Worm (Caenorhabditis elegans) whole organism, young adult: ENCODE results near the gene ndab-2.

Experiments
- F22D6.2 ChIP-seq: sonication (generic microtip); optimal IDR thresholded peaks from 2 replicates; lab custom pipeline; 2016; ENCODE audit warnings: mild to moderate bottlenecking, missing genetic modification characterization, missing compliant biosample characterization
- F33H1.4 ChIP-seq: fragments of 200-800 bp; sonication (Bioruptor generic); IDR thresholded peaks from 2 replicates; pipeline ENCODE4 v1.3.6; 2022; ENCODE audit warnings: missing genetic modification reagents, missing genetic modification characterization, missing compliant biosample characterization
- F37B4.10 ChIP-seq: fragments of 200-800 bp; sonication (Bioruptor generic); IDR thresholded peaks from 2 replicates; pipeline ENCODE4 v1.3.6; 2022; ENCODE audit warnings: missing genetic modification characterization, missing compliant biosample characterization
- F57A8.1 ChIP-seq: fragments of 200-800 bp; sonication (Bioruptor generic); optimal IDR thresholded peaks from 2 replicates; lab custom pipeline; 2018; ENCODE audit warnings: mild to moderate bottlenecking, missing genetic modification characterization, moderate library complexity, missing compliant biosample characterization
- F57C9.4 ChIP-seq: sonication (generic microtip); optimal IDR thresholded peaks from 2 replicates; lab custom pipeline; 2017; ENCODE audit warnings: mild to moderate bottlenecking, missing genetic modification characterization, missing compliant biosample characterization
- T26A5.8 ChIP-seq: sonication (generic microtip); optimal IDR thresholded peaks from 2 replicates; lab custom pipeline; 2016; ENCODE audit warnings: missing genetic modification characterization, missing compliant biosample characterization
- Y95B8A.8 ChIP-seq: fragments of 200-800 bp; sonication (Bioruptor generic); IDR thresholded peaks from 2 replicates; pipeline ENCODE4 v1.3.6; 2022; ENCODE audit warnings: missing genetic modification reagents, missing genetic modification characterization, missing compliant biosample characterization
- ZK185.1 ChIP-seq: sonication (generic microtip); optimal IDR thresholded peaks from 2 replicates; lab custom pipeline; 2016; ENCODE audit warnings: mild to moderate bottlenecking, missing genetic modification characterization, missing compliant biosample characterization; ENCODE audit not compliant: poor library complexity, severe bottlenecking
- atf-7 ChIP-seq: sonication (generic microtip); optimal IDR thresholded peaks from 2 replicates; lab custom pipeline; 2017; ENCODE audit warnings: mild to moderate bottlenecking, missing genetic modification characterization, missing compliant biosample characterization
- attf-3 ChIP-seq: fragments of 200-800 bp; sonication (Bioruptor generic); conservative IDR thresholded peaks from 2 replicates; pipeline ENCODE4 v1.3.6; 2022; ENCODE audit warnings: missing genetic modification reagents, missing genetic modification characterization, missing compliant biosample characterization
- attf-6 ChIP-seq: fragments of 200-800 bp; sonication (Bioruptor generic); IDR thresholded peaks from 2 replicates; pipeline ENCODE4 v1.3.6; 2022; ENCODE audit warnings: missing genetic modification reagents, missing genetic modification characterization, missing compliant biosample characterization
- bed-2 ChIP-seq: fragments of 200-800 bp; sonication (Bioruptor generic); IDR thresholded peaks from 2 replicates; pipeline ENCODE4 v1.3.6; 2022; ENCODE audit warnings: missing genetic modification reagents, missing genetic modification characterization, missing compliant biosample characterization
- die-1 ChIP-seq: sonication (generic microtip); optimal IDR thresholded peaks from 2 replicates; lab custom pipeline; 2016; ENCODE audit warnings: missing genotype, mild to moderate bottlenecking, missing genetic modification characterization, missing compliant biosample characterization
- egl-18 ChIP-seq: fragments of 200-800 bp; sonication (Bioruptor generic); IDR thresholded peaks from 2 replicates; pipeline ENCODE4 v1.3.6; 2022; ENCODE audit warnings: missing genetic modification reagents, missing genetic modification characterization, missing compliant biosample characterization
- egrh-3 ChIP-seq: fragments of 200-800 bp; sonication (Bioruptor generic); IDR thresholded peaks from 2 replicates; pipeline ENCODE4 v1.3.6; 2022; ENCODE audit warnings: missing genetic modification reagents, missing genetic modification characterization, missing compliant biosample characterization
- gei-17 ChIP-seq: fragments of 200-800 bp; sonication (Bioruptor generic); optimal IDR thresholded peaks from 2 replicates; lab custom pipeline; 2018; ENCODE audit warnings: mild to moderate bottlenecking, missing genetic modification characterization, missing compliant biosample characterization
- him-1 ChIP-seq: sonication (generic microtip); optimal IDR thresholded peaks from 2 replicates; lab custom pipeline; 2016; ENCODE audit warnings: missing genotype, missing genetic modification reagents, missing genetic modification characterization, missing compliant biosample characterization
- hlh-12 ChIP-seq: sonication (generic microtip); optimal IDR thresholded peaks from 2 replicates; lab custom pipeline; 2016; ENCODE audit warnings: missing genetic modification characterization, missing compliant biosample characterization
- hmg-20 ChIP-seq: fragments of 200-800 bp; sonication (Bioruptor generic); IDR thresholded peaks from 2 replicates; pipeline ENCODE4 v1.3.6; 2022; ENCODE audit warnings: missing genetic modification reagents, missing genetic modification characterization, missing compliant biosample characterization
- let-526 ChIP-seq: fragments of 200-800 bp; sonication (Bioruptor generic); IDR thresholded peaks from 2 replicates; pipeline ENCODE4 v1.3.6; 2022; ENCODE audit warnings: missing genetic modification reagents, missing genetic modification characterization, missing compliant biosample characterization
- let-607 ChIP-seq, 2 experiments: fragments of 200-800 bp in 1 of 2; sonication (Bioruptor generic) in 1 of 2; sonication (generic microtip) in 1 of 2; optimal IDR thresholded peaks; 2 replicates each; lab custom pipeline; 2016 to 2018; ENCODE audit warnings: mild to moderate bottlenecking in 2 of 2, missing compliant biosample characterization in 2 of 2, missing genetic modification characterization in 2 of 2, moderate library complexity in 2 of 2, missing genotype in 1 of 2
- lin-54 ChIP-seq: fragments of 200-800 bp; sonication (Bioruptor generic); optimal IDR thresholded peaks from 2 replicates; lab custom pipeline; 2018; ENCODE audit warnings: mild to moderate bottlenecking, missing genetic modification characterization, missing compliant biosample characterization
- madf-3 ChIP-seq: fragments of 200-800 bp; sonication (Bioruptor generic); IDR thresholded peaks from 2 replicates; pipeline ENCODE4 v1.3.6; 2022; ENCODE audit warnings: missing genetic modification reagents, missing genetic modification characterization, missing compliant biosample characterization
- madf-6 ChIP-seq: fragments of 200-800 bp; sonication (Bioruptor generic); IDR thresholded peaks from 2 replicates; pipeline ENCODE4 v1.3.6; 2022; ENCODE audit warnings: missing genetic modification reagents, missing genetic modification characterization, missing compliant biosample characterization
- mcd-1 ChIP-seq: fragments of 200-800 bp; sonication (Bioruptor generic); IDR thresholded peaks from 2 replicates; pipeline ENCODE4 v1.3.6; 2022; ENCODE audit warnings: missing genetic modification reagents, missing genetic modification characterization, missing compliant biosample characterization
- mel-28 ChIP-seq: sonication (generic microtip); optimal IDR thresholded peaks from 2 replicates; lab custom pipeline; 2016; ENCODE audit warnings: borderline replicate concordance, mild to moderate bottlenecking, missing genetic modification characterization, missing compliant biosample characterization
- mxl-1 ChIP-seq: sonication (generic microtip); optimal IDR thresholded peaks from 2 replicates; lab custom pipeline; 2016; ENCODE audit warnings: missing genetic modification characterization, missing compliant biosample characterization
- nhr-120 ChIP-seq: fragments of 200-800 bp; sonication (Bioruptor generic); IDR thresholded peaks from 2 replicates; pipeline ENCODE4 v1.3.6; 2022; ENCODE audit warnings: missing genetic modification characterization, missing compliant biosample characterization
- nhr-80 ChIP-seq: sonication (generic microtip); optimal IDR thresholded peaks from 2 replicates; lab custom pipeline; 2016; ENCODE audit warnings: missing genetic modification characterization, missing compliant biosample characterization
- pbrm-1 ChIP-seq: fragments of 200-800 bp; sonication (Bioruptor generic); IDR thresholded peaks from 2 replicates; pipeline ENCODE4 v1.3.6; 2022; ENCODE audit warnings: missing genetic modification reagents, missing genetic modification characterization, missing compliant biosample characterization
- rec-8 ChIP-seq, 2 experiments: sonication (generic microtip); optimal IDR thresholded peaks; 2 replicates each; lab custom pipeline; 2016; ENCODE audit warnings: mild to moderate bottlenecking in 2 of 2, missing genetic modification characterization in 2 of 2, missing genetic modification reagents in 2 of 2, missing genotype in 2 of 2, missing biosample characterization in 1 of 2, missing compliant biosample characterization in 1 of 2, moderate library complexity in 1 of 2
- snpc-1.1 ChIP-seq: sonication (generic microtip); optimal IDR thresholded peaks from 2 replicates; lab custom pipeline; 2017; ENCODE audit warnings: missing genetic modification characterization, mild to moderate bottlenecking, missing compliant biosample characterization, antibody characterized with exemption, moderate library complexity, missing genotype, missing genetic modification reagents; ENCODE audit not compliant: insufficient read depth
- snpc-3.4 ChIP-seq: sonication (generic microtip); optimal IDR thresholded peaks from 2 replicates; lab custom pipeline; 2017; ENCODE audit warnings: missing genetic modification characterization, mild to moderate bottlenecking, missing compliant biosample characterization, antibody characterized with exemption, moderate library complexity, missing genotype, missing genetic modification reagents
- tbx-9 ChIP-seq: sonication (generic microtip); optimal IDR thresholded peaks from 2 replicates; lab custom pipeline; 2016; ENCODE audit warnings: borderline replicate concordance, missing genetic modification characterization, inconsistent platforms, missing compliant biosample characterization
- tlf-1 ChIP-seq: fragments of 200-800 bp; sonication (Bioruptor generic); optimal IDR thresholded peaks from 2 replicates; lab custom pipeline; 2018; ENCODE audit warnings: mild to moderate bottlenecking, missing genetic modification characterization, missing compliant biosample characterization
- ztf-18 ChIP-seq: sonication (generic microtip); optimal IDR thresholded peaks from 2 replicates; lab custom pipeline; 2016; ENCODE audit warnings: missing genotype, mild to moderate bottlenecking, missing genetic modification characterization, missing compliant biosample characterization
- ztf-26 ChIP-seq: sonication (generic microtip); optimal IDR thresholded peaks from 2 replicates; lab custom pipeline; 2017; ENCODE audit warnings: missing genetic modification characterization, missing compliant biosample characterization

The ndab-2 gene

ce11 chrIII:7209721-7210120 is 29.2 kb downstream of the ndab-2 start, which contains the start of gene R151.2 (continued):
- TF ChIP-seq Y95B8A.8 (GFP tag; lab: Robert Waterston, UW) (no peak), F33H1.4 (peak; percentile 38), madf-6 (0 out of 2 replicates have a peak, but pooled peaks have one; percentile 28), F57A8.1 (GFP tag; lab: Kevin White, UChicago) (peak; percentile 6), tlf-1 (GFP tag; lab: Kevin White, UChicago) (peak; percentile 36)

- peak; percentile 42; the same call in 1 of the 2 replicates for TF ChIP-seq madf-3 (GFP tag; lab: Robert Waterston, UW)
- TF ChIP-seq mcd-1 (GFP tag; lab: Robert Waterston, UW): 0 out of 2 replicates have a peak, but pooled peaks have one; percentile 6
- TF ChIP-seq atf-7: no peak
Measured at ce11 chrIII:7210486-7210885, 29.9 kb downstream of the ndab-2 start.

DNA sequence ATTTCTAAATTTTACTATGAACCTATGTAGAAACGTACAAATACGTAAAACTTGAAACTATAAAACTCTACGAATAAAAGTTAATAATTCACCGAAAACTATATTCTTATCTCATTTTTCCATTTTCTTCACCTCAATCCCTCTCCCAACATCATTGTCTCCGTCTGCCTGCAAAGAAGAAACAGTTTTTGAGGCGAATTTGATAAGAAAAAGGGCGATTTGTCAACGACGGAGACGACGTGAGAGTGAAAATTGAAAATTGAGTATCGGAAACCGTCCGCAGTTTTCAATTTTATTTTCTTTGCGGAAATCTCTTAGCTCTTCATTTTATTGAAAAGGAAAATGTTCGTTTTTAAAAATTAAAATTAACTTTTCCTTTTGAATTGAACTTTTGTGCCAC is 31.5 kb downstream of the ndab-2 start:
- TF ChIP-seq him-1 (no peak), ZK185.1 (tag; lab: Kevin White, UChicago) (no peak), gei-17 (GFP tag; lab: Kevin White, UChicago) (no peak), nhr-80 (tag; lab: Kevin White, UChicago) (peak; percentile 50), attf-3 (GFP tag; lab: Robert Waterston, UW) (no peak), mel-28 (tag; lab: Kevin White, UChicago) (no peak), tbx-9 (tag; lab: Kevin White, UChicago) (no peak)

- TF ChIP-seq attf-6 (GFP tag; lab: Robert Waterston, UW) (no peak), him-1 (no peak), die-1 (tag; lab: Kevin White, UChicago) (no peak), ztf-18 (tag; lab: Kevin White, UChicago) (no peak), F57C9.4 (tag; lab: Kevin White, UChicago) (no peak), lin-54 (no peak), snpc-3.4 (tag; lab: Kevin White, UChicago) (no peak), egl-18 (GFP tag; lab: Robert Waterston, UW) (no peak), snpc-1.1 (tag; lab: Kevin White, UChicago) (no peak), pbrm-1 (GFP tag; lab: Robert Waterston, UW) (no peak), bed-2 (no peak), F22D6.2 (tag; lab: Kevin White, UChicago) (no peak), ztf-26 (no peak), F37B4.10 (no peak)
- TF ChIP-seq, all 124 proteins: peak for 0
Measured at ce11 chrIII:7215532-7215931, 35.0 kb downstream of the ndab-2 start.

DNA sequence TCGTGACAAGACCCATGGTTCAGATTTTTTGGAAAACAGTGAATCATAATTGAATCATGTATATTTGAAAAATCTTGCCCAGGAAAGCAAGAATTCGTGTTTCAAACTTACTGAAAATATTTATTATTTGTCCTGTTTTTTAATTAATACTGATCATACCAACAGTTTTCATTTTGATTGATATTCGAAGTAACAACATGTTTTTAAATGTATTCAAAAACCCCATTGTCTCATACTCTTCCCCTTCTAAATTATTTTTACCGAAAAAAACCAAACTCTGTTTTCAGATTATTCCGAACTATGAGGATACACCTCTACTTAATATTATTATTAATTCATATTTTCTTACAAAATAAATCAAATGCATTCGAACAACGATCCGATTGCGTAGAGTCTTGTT is 35.7 kb downstream of the ndab-2 start, which contains the start of gene R151.1:
TSS of gene R151.1 (plus strand) at position 301 of the 400 bp plus-strand sequence.
- no peak for TF ChIP-seq T26A5.8 (tag; lab: Kevin White, UChicago)
- no peak for TF ChIP-seq let-607 (tag; optimal IDR thresholded peaks at IDR 0.05; lab: Kevin White, UChicago)
- TF ChIP-seq egrh-3 (GFP tag; lab: Robert Waterston, UW): no peak
- TF ChIP-seq rec-8 (tag; optimal IDR thresholded peaks at IDR 0.05; lab: Kevin White, UChicago): no peak
- TF ChIP-seq nhr-120: no peak
- no peak for TF ChIP-seq F37B4.10
- TF ChIP-seq hlh-12 (tag; lab: Kevin White, UChicago): no peak
- no peak for TF ChIP-seq let-526
- TF ChIP-seq mxl-1: no peak
- no peak for TF ChIP-seq hmg-20 (GFP tag; lab: Robert Waterston, UW)
